Worm (Caenorhabditis elegans): Measurements from ENCODE around the gene unc-27.

The unc-27 gene

DNA sequence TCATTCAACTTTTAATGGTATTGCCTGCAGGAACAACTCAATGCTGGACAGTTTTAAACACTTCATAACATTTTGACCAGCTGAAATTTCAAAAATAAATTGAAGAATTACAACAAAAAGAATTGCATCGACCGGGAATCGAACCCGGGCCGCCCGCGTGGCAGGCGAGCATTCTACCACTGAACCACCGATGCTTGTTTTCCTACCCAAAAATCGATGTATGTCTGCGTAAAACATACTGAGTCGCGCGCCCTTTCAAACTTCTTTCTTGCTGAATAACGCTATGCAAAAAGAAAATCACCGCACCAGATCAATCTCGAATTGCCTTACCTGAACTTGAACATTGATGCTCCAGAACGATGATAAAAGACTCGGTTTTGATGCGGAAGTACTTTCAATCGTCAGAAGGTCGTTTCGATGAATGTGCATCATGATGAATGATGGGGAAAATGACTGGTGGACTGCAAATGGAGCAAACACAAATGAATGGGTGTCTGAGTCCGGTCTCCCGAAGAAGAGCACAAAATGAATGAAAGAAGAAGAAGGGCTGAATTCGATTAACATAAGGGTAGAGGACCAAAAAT lies 7.5 kb downstream of the unc-27 start, which contains the start of gene R04E5.7 (continued):
- peak; percentile 16; the same call in 1 of the 2 replicates for TF ChIP-seq grh-1 (GFP tag; IDR thresholded peaks at IDR 0.05)
- TF ChIP-seq nhr-84 (tag; optimal IDR thresholded peaks at IDR 0.05) = no peak
- peak; percentile 49 for TF ChIP-seq nhr-20 (tag; optimal IDR thresholded peaks at IDR 0.05)
- no peak for TF ChIP-seq egl-27 (tag; optimal IDR thresholded peaks at IDR 0.05)
- TF ChIP-seq C04F5.9 (tag; optimal IDR thresholded peaks at IDR 0.05) = no peak
- TF ChIP-seq efl-3 (GFP tag; optimal IDR thresholded peaks at IDR 0.05) = no peak
- TF ChIP-seq F16B12.6 (tag; optimal IDR thresholded peaks at IDR 0.05) = no peak
- TF ChIP-seq zag-1 (tag; optimal IDR thresholded peaks at IDR 0.05) = no peak
- peak in 1 of 2 experiments; percentile 3 for TF ChIP-seq lsy-2 (tag; optimal IDR thresholded peaks at IDR 0.05)
- peak; percentile 10 for TF ChIP-seq dsc-1 (tag; optimal IDR thresholded peaks at IDR 0.05)
- TF ChIP-seq nhr-90 (tag; optimal IDR thresholded peaks at IDR 0.05; ENCODE audit: poor library complexity) = peak; percentile 58
- TF ChIP-seq ztf-4 (tag; optimal IDR thresholded peaks at IDR 0.05) = no peak
- no peak for TF ChIP-seq ama-1 (optimal IDR thresholded peaks at IDR 0.05)
- TF ChIP-seq jun-1 (tag; optimal IDR thresholded peaks at IDR 0.05) = no peak
- TF ChIP-seq lin-14 (GFP tag; optimal IDR thresholded peaks at IDR 0.05) = peak; percentile 49
- no peak for TF ChIP-seq pax-3 (tag; optimal IDR thresholded peaks at IDR 0.05)
- peak; percentile 38 for TF ChIP-seq nhr-19 (GFP tag; conservative IDR thresholded peaks at IDR 0.05)
- TF ChIP-seq nhr-71 (tag; optimal IDR thresholded peaks at IDR 0.05) = peak; percentile 58
- TF ChIP-seq ets-5 (GFP tag; IDR thresholded peaks at IDR 0.05) = no peak
- no peak for TF ChIP-seq sptf-1 (tag; optimal IDR thresholded peaks at IDR 0.05)
- no peak for TF ChIP-seq irx-1 (tag; optimal IDR thresholded peaks at IDR 0.05)
- TF ChIP-seq efl-1 (optimal IDR thresholded peaks at IDR 0.05) = no peak
- TF ChIP-seq efl-1 (GFP tag; optimal IDR thresholded peaks at IDR 0.05 in 1 of 2) = peak in 1 of 2 experiments; percentile 80
- no peak for TF ChIP-seq hlh-17 (GFP tag; optimal IDR thresholded peaks at IDR 0.05; ENCODE audit: borderline replicate concordance)
- TF ChIP-seq skn-1 (tag; optimal IDR thresholded peaks at IDR 0.05) = peak; percentile 0
- TF ChIP-seq ztf-11 (tag; optimal IDR thresholded peaks at IDR 0.05) = no peak
- no peak for TF ChIP-seq lin-15B (tag; optimal IDR thresholded peaks at IDR 0.05)
- no peak for TF ChIP-seq tlp-1 (tag; optimal IDR thresholded peaks at IDR 0.05)
- peak; percentile 42 for TF ChIP-seq swsn-7 (tag; optimal IDR thresholded peaks at IDR 0.05)
- TF ChIP-seq hlh-4 (tag; optimal IDR thresholded peaks at IDR 0.05) = no peak
- TF ChIP-seq alr-1 (tag; optimal IDR thresholded peaks at IDR 0.05; ENCODE audit: borderline replicate concordance) = no peak
- peak; percentile 5 for TF ChIP-seq mep-1 (tag; optimal IDR thresholded peaks at IDR 0.05)
- no peak for TF ChIP-seq lin-13 (GFP tag; optimal IDR thresholded peaks at IDR 0.05)
- TF ChIP-seq nhr-11 (tag; optimal IDR thresholded peaks at IDR 0.05) = no peak
- TF ChIP-seq nhr-47 (tag; optimal IDR thresholded peaks at IDR 0.05) = peak; percentile 57
- TF ChIP-seq ceh-82 (tag; optimal IDR thresholded peaks at IDR 0.05) = peak in 2 of 3 experiments; percentile 34 to 54
- no peak for TF ChIP-seq lir-3 (tag; optimal IDR thresholded peaks at IDR 0.05; ENCODE audit: poor library complexity)
- TF ChIP-seq rnt-1 (tag; optimal IDR thresholded peaks at IDR 0.05) = peak; percentile 30
- no peak for TF ChIP-seq fkh-4 (tag; optimal IDR thresholded peaks at IDR 0.05; ENCODE audit: borderline replicate concordance)
- no peak for TF ChIP-seq C34B4.2 (tag; optimal IDR thresholded peaks at IDR 0.05)
- TF ChIP-seq lin-35 (GFP tag; optimal IDR thresholded peaks at IDR 0.05) = peak in 1 of 2 experiments; percentile 55

DNA sequence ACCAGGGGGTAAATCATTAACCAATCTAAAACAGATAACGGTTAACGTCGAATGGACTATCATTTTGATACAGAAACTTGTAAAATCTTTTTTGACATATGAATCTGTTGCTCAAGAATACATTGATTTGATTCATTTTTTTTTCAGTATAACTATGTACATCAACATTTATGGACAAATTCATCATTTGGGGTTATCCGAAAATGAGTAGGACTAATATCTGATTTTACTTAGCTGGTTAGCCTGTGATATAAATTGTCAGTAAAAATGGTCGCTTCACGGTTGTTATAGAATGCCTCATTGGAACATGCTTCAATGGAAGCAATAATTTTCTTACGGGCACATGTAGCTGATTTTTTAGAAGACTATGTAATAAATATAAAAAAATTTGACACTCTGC lies 8.4 kb downstream of the unc-27 start:
- TF ChIP-seq nhr-12 (tag; optimal IDR thresholded peaks at IDR 0.05) (no peak), lsy-2 (tag; optimal IDR thresholded peaks at IDR 0.05) (no peak), C04F5.9 (tag; optimal IDR thresholded peaks at IDR 0.05) (no peak)
